Fruit fly (Drosophila melanogaster): ENCODE measurements at regions not wholly inside any gene's neighbourhood (a gene's known extent, or its start where the extent isn't known, plus 50 kb on each side); places are given as distances from the start of the nearest gene placed in this dataset.

- TF ChIP-seq CG3281 (GFP tag; optimal IDR thresholded peaks at IDR 0.05) (no peak), CG18764 (GFP tag; optimal IDR thresholded peaks at IDR 0.05) (no peak), nmo (GFP tag; optimal IDR thresholded peaks at IDR 0.05) (peak; percentile 56), ssp (GFP tag; IDR thresholded peaks at IDR 0.05) (peak; percentile 100), CG12219 (GFP tag; optimal IDR thresholded peaks at IDR 0.05) (no peak), Optix (GFP tag; IDR thresholded peaks at IDR 0.05) (no peak), MTF-1 (GFP tag; optimal IDR thresholded peaks at IDR 0.05; ENCODE audit: borderline replicate concordance) (no peak), ham (GFP tag; IDR thresholded peaks at IDR 0.05) (no peak), CG7839 (tag; optimal IDR thresholded peaks at IDR 0.05) (peak; percentile 11), wek (GFP tag; optimal IDR thresholded peaks at IDR 0.05) (no peak), CG2202 (tag; optimal IDR thresholded peaks at IDR 0.05) (no peak), CG2678 (tag; optimal IDR thresholded peaks at IDR 0.05) (no peak), gsb (GFP tag; IDR thresholded peaks at IDR 0.05) (no peak), wdn (GFP tag; IDR thresholded peaks at IDR 0.05) (no peak), Mrtf (GFP tag; IDR thresholded peaks at IDR 0.05) (no peak), dmrt11E (tag; optimal IDR thresholded peaks at IDR 0.05) (peak; percentile 41), CG15073 (GFP tag; optimal IDR thresholded peaks at IDR 0.05) (no peak), CG7786 (GFP tag; optimal IDR thresholded peaks at IDR 0.05) (no peak), z (GFP tag; IDR thresholded peaks at IDR 0.05) (no peak), B-H2 (GFP tag; optimal IDR thresholded peaks at IDR 0.05) (no peak), Gsc (GFP tag; IDR thresholded peaks at IDR 0.05) (no peak), CG8281 (tag; optimal IDR thresholded peaks at IDR 0.05) (no peak), tap (tag; optimal IDR thresholded peaks at IDR 0.05) (no peak), CG4854 (GFP tag; optimal IDR thresholded peaks at IDR 0.05) (no peak), Abd-B (GFP tag; optimal IDR thresholded peaks at IDR 0.05) (peak; percentile 32), ara (GFP tag; IDR thresholded peaks at IDR 0.05) (no peak), Fer2 (tag; optimal IDR thresholded peaks at IDR 0.05) (no peak), hbn (GFP tag; IDR thresholded peaks at IDR 0.05; ENCODE audit: partially characterized antibody) (no peak), CG10274 (GFP tag; optimal IDR thresholded peaks at IDR 0.05) (no peak), Sin3A (optimal IDR thresholded peaks at IDR 0.05) (peak; percentile 23), sob (GFP tag; IDR thresholded peaks at IDR 0.05) (no peak), Oli (tag; optimal IDR thresholded peaks at IDR 0.05) (no peak), Side (GFP tag; optimal IDR thresholded peaks at IDR 0.05) (no peak)
Observed at dm6 chr3L:26013573-26014366, 201.8 kb upstream of the CG40160 start (continued).

Measured in whole organism, embryonic.